Worm (Caenorhabditis elegans) whole organism, midembryonic: Measurements from ENCODE around the gene F41B4.1.

ENCODE experiments used
- T22C8.4 ChIP-seq: fragments of 200-800 bp; sonication (Bioruptor generic); IDR thresholded peaks from 2 replicates; pipeline ENCODE4 v1.3.6; 2022; ENCODE audit warnings: missing genetic modification characterization, missing compliant biosample characterization
- cog-1 ChIP-seq: sonication (generic microtip); optimal IDR thresholded peaks from 2 replicates; lab custom pipeline; 2016; ENCODE audit warnings: missing genetic modification characterization, missing compliant biosample characterization
- flt-1 ChIP-seq: fragments of 200-800 bp; sonication (Bioruptor generic); IDR thresholded peaks from 2 replicates; pipeline ENCODE4 v1.3.6; 2022; ENCODE audit warnings: missing genetic modification characterization, missing compliant biosample characterization
- klf-2 ChIP-seq: fragments of 200-800 bp; sonication (Bioruptor generic); conservative IDR thresholded peaks from 2 replicates; pipeline ENCODE4 v1.3.6; 2022; ENCODE audit warnings: missing genetic modification reagents, missing genetic modification characterization, missing compliant biosample characterization
- med-1 ChIP-seq: sonication (generic microtip); optimal IDR thresholded peaks from 2 replicates; lab custom pipeline; 2017; ENCODE audit warnings: missing genetic modification characterization, mild to moderate bottlenecking, missing compliant biosample characterization, antibody characterized with exemption, missing genetic modification reagents; ENCODE audit not compliant: insufficient read depth
- ref-1 ChIP-seq: fragments of 200-800 bp; sonication (Bioruptor generic); conservative IDR thresholded peaks from 2 replicates; pipeline ENCODE4 v1.3.6; 2022; ENCODE audit warnings: missing genetic modification reagents, missing genetic modification characterization, missing compliant biosample characterization
- tab-1 ChIP-seq: fragments of 200-800 bp; sonication (Bioruptor generic); IDR thresholded peaks from 2 replicates; pipeline ENCODE4 v1.3.6; 2022; ENCODE audit warnings: missing genetic modification characterization, missing compliant biosample characterization
- ztf-23 ChIP-seq: fragments of 200-800 bp; sonication (Bioruptor generic); IDR thresholded peaks from 2 replicates; pipeline ENCODE4 v1.3.6; 2022; ENCODE audit warnings: missing genetic modification reagents, missing genetic modification characterization, missing compliant biosample characterization
- ztf-29 ChIP-seq: fragments of 200-800 bp; sonication (Bioruptor generic); IDR thresholded peaks from 2 replicates; pipeline ENCODE4 v1.3.6; 2022; ENCODE audit warnings: missing genetic modification reagents, missing genetic modification characterization, missing compliant biosample characterization

F41B4.1 gene

ce11 chrX:6822552-6822951, 3.1 kb downstream of the F41B4.1 start:
- no peak for TF ChIP-seq ztf-23 (GFP tag; lab: Robert Waterston, UW)
- TF ChIP-seq cog-1 (tag; lab: Kevin White, UChicago): no peak
- no peak for TF ChIP-seq med-1 (GFP tag; lab: Kevin White, UChicago)
- TF ChIP-seq T22C8.4 (GFP tag; lab: Robert Waterston, UW): no peak
- no peak for TF ChIP-seq tab-1
- no peak for TF ChIP-seq ztf-29 (GFP tag; lab: Robert Waterston, UW)
- no peak for TF ChIP-seq klf-2 (GFP tag; lab: Robert Waterston, UW)
- no peak for TF ChIP-seq flt-1
- no peak for TF ChIP-seq ref-1 (GFP tag; lab: Robert Waterston, UW)

DNA sequence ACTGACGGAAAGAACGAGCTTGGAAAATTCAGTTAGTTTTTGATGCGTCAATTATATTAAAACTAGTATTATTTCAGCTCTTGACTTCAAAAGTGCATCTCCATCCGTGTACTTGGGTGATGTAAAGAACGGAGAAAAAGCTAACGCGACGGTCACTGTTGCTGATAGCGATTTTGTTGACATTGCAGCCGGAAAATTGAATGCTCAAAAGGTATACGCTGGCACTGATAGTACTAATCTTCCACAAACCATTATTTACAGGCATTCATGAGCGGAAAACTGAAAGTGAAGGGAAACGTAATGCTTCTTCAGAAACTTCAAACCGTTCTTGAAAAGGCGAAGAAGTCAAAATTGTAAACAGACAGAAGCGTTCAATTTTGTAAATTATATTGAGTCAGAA, 6.0 kb downstream of the F41B4.1 start:
- TF ChIP-seq T22C8.4 (GFP tag; lab: Robert Waterston, UW): no peak

DNA sequence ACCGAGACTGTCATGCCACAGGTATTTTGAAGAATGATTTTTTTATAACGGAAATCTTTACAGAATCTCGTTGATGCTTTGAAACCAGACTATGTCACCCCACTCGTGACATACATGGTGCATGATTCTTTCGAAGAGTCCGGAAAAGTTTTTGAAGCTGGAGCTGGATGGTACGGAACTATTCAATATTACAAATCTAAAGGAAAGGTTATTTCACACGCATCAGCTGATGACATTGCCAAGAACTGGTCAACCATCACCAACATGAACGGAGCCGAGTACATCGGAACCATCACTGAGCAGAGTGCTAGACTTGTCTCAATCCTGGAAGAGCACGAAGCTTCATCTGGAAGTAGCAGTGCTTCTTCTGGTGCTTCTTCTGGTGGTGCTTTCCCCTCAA, 6.5 kb downstream of the F41B4.1 start:
- TF ChIP-seq flt-1 (no peak), ref-1 (GFP tag; lab: Robert Waterston, UW) (no peak), med-1 (GFP tag; lab: Kevin White, UChicago) (no peak), cog-1 (tag; lab: Kevin White, UChicago) (no peak), ztf-29 (GFP tag; lab: Robert Waterston, UW) (no peak), ztf-23 (GFP tag; lab: Robert Waterston, UW) (no peak), tab-1 (no peak), T22C8.4 (GFP tag; lab: Robert Waterston, UW) (no peak), klf-2 (GFP tag; lab: Robert Waterston, UW) (no peak)

- TF ChIP-seq ref-1 (GFP tag; lab: Robert Waterston, UW): no peak
- no peak for TF ChIP-seq cog-1 (tag; lab: Kevin White, UChicago)
- no peak for TF ChIP-seq klf-2 (GFP tag; lab: Robert Waterston, UW)
- TF ChIP-seq flt-1: no peak
- no peak for TF ChIP-seq med-1 (GFP tag; lab: Kevin White, UChicago)
- TF ChIP-seq ztf-23 (GFP tag; lab: Robert Waterston, UW): no peak
- no peak for TF ChIP-seq tab-1
- TF ChIP-seq T22C8.4 (GFP tag; lab: Robert Waterston, UW): no peak
- TF ChIP-seq ztf-29 (GFP tag; lab: Robert Waterston, UW): no peak
Observed at ce11 chrX:6818036-6818488, 7.6 kb downstream of the F41B4.1 start, which contains the start of gene dhs-28. dhs-28 (plus strand) TSS chrX:6818438.

- TF ChIP-seq ref-1 (GFP tag; lab: Robert Waterston, UW): no peak
Observed at ce11 chrX:6813025-6813424, 12.6 kb downstream of the F41B4.1 start.

DNA sequence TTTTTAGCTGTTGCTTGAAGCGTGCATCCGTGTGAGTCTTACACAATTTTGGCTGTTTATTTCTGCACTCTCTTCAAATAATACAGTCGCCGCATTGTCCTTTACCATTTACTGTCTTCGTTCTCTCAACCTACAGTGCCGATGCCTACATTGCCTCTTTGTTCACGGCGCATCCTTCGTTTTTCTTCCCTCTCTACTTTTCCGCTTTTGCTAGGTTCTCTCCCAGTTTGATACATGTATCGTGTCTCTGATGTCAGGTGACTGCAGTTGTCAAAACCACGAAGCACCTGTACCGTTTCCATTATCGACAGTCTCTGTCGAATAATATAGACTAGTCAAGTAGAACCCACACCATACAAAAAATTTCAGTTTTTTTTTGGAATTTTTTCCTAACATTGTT, 17.0 kb downstream of the F41B4.1 start:
- TF ChIP-seq tab-1 (no peak), ztf-23 (GFP tag; lab: Robert Waterston, UW) (no peak), ref-1 (GFP tag; lab: Robert Waterston, UW) (no peak)

DNA sequence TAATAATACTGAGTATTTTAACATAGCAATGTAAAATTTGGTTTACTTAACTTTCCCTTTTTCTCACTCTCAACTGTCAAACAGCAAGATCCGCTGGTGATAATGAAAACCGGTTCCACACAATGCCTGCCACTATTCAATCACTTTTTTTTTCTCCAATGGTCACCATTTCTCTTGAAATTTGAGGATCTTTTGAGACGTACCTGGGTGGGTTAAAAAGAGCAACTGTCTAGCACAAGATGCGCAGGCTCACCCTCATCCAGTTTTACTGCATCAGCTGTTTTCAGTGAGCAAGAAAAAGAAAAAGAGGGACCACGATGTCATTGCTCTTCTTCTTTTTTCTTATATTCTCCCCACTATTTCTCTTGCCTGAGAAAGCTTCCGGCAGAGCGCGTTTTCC, 17.4 kb downstream of the F41B4.1 start:
- TF ChIP-seq tab-1 (no peak), flt-1 (no peak), cog-1 (tag; lab: Kevin White, UChicago) (no peak), klf-2 (GFP tag; lab: Robert Waterston, UW) (no peak), ztf-29 (GFP tag; lab: Robert Waterston, UW) (no peak), med-1 (GFP tag; lab: Kevin White, UChicago) (no peak), T22C8.4 (GFP tag; lab: Robert Waterston, UW) (no peak), ztf-23 (GFP tag; lab: Robert Waterston, UW) (no peak), ref-1 (GFP tag; lab: Robert Waterston, UW) (no peak)

DNA sequence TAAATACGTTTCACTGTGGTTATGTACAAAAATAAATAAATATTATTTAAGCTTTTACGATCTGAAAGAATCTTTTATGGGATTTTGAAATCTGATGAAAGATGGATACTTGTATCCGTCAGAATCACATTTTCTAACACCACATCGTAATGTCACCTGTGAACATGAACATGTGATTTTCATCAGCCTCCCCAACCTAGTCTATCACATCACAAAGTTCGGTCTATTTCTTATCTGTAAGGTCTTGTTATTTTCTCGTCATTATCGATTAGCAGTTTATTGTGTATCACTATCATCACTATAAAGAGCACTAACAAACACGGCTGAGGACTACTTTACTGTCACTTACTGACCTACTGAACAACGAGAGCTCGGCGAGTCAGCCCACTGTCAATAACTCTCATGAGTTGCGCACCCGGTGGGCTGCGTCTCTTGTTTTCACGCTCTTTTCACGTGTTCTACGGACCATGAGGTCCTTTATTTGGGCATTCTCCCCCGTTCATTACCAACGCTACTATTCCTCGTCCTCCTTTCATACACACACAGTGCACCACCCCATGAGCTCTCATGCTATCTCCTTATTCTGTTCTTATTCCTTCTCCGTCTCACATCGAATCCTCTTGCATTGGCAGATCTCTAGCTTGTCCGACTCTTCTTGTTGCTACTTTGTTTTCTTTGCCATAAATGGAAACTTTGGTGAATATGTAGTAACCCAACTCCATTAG, 18.4 kb downstream of the F41B4.1 start:
- TF ChIP-seq ztf-23 (GFP tag; lab: Robert Waterston, UW) (no peak), ztf-29 (GFP tag; lab: Robert Waterston, UW) (no peak), ref-1 (GFP tag; lab: Robert Waterston, UW) (no peak), T22C8.4 (GFP tag; lab: Robert Waterston, UW) (no peak)

DNA sequence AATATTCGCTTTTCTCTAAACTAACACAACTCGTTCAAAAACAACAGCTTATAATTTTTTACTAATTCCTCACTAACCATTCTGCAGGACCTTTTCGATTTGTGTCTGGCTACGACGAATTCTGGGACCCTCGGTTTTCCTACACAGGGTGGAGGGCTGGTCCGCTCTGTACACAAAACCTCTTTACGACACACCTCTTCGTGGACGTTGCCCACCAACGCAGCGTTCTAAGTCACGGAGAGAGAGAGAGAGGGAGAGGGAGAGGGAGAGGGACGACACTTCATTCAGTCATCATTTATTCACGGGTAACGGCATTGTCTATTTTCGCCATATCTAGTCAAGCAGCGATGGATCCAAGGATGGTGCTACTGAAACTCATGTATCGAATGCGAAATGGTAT, 19.2 kb downstream of the F41B4.1 start, which contains the start of gene atg-2:
Gene atg-2, plus strand, starts transcription at position 301 of the 400 bp plus-strand sequence.
- TF ChIP-seq med-1 (GFP tag; lab: Kevin White, UChicago) (no peak), tab-1 (0 out of 2 replicates have a peak, but pooled peaks have one; percentile 35)

ce11 chrX:6805427-6805826, 20.2 kb downstream of the F41B4.1 start:
- TF ChIP-seq tab-1 (no peak), T22C8.4 (GFP tag; lab: Robert Waterston, UW) (no peak), klf-2 (GFP tag; lab: Robert Waterston, UW) (no peak), ztf-29 (GFP tag; lab: Robert Waterston, UW) (no peak), flt-1 (no peak), ref-1 (GFP tag; lab: Robert Waterston, UW) (no peak), ztf-23 (GFP tag; lab: Robert Waterston, UW) (no peak), med-1 (GFP tag; lab: Kevin White, UChicago) (no peak), cog-1 (tag; lab: Kevin White, UChicago) (no peak)
